Fruit fly (Drosophila melanogaster) whole organism, prepupa: ENCODE results near the gene CG1571.
A peak's percentile ranks its signal among the peaks of the same experiment; 100 is the strongest.

Experiments used
- CG10631 ChIP-seq: fragments of 200-800 bp; sonication (Bioruptor generic); optimal IDR thresholded peaks from 2 replicates; lab custom pipeline; 2016; ENCODE audit warnings: missing biosample characterization, missing genetic modification characterization
- CG10669 ChIP-seq: fragments of 200-800 bp; sonication (Bioruptor generic); optimal IDR thresholded peaks from 3 replicates; lab custom pipeline; 2018; ENCODE audit warnings: missing biosample characterization, mild to moderate bottlenecking, missing genetic modification characterization, moderate library complexity
- CG11294 ChIP-seq: fragments of 200-800 bp; sonication (Bioruptor generic); IDR thresholded peaks from 2 replicates; pipeline ENCODE4 v1.3.6; 2022; ENCODE audit warnings: missing biosample characterization, missing genetic modification characterization
- CG11762 ChIP-seq: fragments of 200-800 bp; sonication (Bioruptor generic); optimal IDR thresholded peaks from 3 replicates; lab custom pipeline; 2016; ENCODE audit warnings: missing biosample characterization, missing genetic modification characterization; ENCODE audit not compliant: insufficient read depth
- CG11902 ChIP-seq: fragments of 200-800 bp; sonication (Bioruptor generic); optimal IDR thresholded peaks from 3 replicates; lab custom pipeline; 2016; ENCODE audit warnings: missing biosample characterization, missing genetic modification characterization
- CG15336 ChIP-seq: fragments of 200-800 bp; sonication (Bioruptor generic); IDR thresholded peaks from 2 replicates; pipeline ENCODE4 v1.3.6; 2022; ENCODE audit warnings: missing biosample characterization, missing genetic modification characterization
- CG1621 ChIP-seq: fragments of 200-800 bp; sonication (Bioruptor generic); optimal IDR thresholded peaks from 3 replicates; lab custom pipeline; 2018; ENCODE audit warnings: missing biosample characterization, mild to moderate bottlenecking, missing genetic modification characterization
- CG16779 ChIP-seq: fragments of 200-800 bp; sonication (Bioruptor generic); optimal IDR thresholded peaks from 3 replicates; lab custom pipeline; 2017; ENCODE audit warnings: missing biosample characterization, mild to moderate bottlenecking, missing genetic modification characterization
- CG31627 ChIP-seq: fragments of 200-800 bp; sonication (Bioruptor generic); optimal IDR thresholded peaks from 3 replicates; lab custom pipeline; 2016; ENCODE audit warnings: missing biosample characterization, missing genetic modification characterization
- CG32006 ChIP-seq: fragments of 200-800 bp; sonication (Bioruptor generic); optimal IDR thresholded peaks from 3 replicates; lab custom pipeline; 2017; ENCODE audit warnings: missing biosample characterization, mild to moderate bottlenecking, missing genetic modification characterization
- CG6163 ChIP-seq: fragments of 200-800 bp; sonication (Bioruptor generic); IDR thresholded peaks from 3 replicates; pipeline ENCODE4 v1.3.6; 2022; ENCODE audit warnings: missing biosample characterization, missing genetic modification characterization
- CG6808 ChIP-seq: fragments of 200-800 bp; sonication (Bioruptor generic); optimal IDR thresholded peaks from 3 replicates; lab custom pipeline; 2017; ENCODE audit warnings: missing biosample characterization, missing genetic modification characterization, mild to moderate bottlenecking, moderate library complexity, missing genetic modification reagents
- CG6854 ChIP-seq: fragments of 200-800 bp; sonication (Bioruptor generic); optimal IDR thresholded peaks from 2 replicates; lab custom pipeline; 2017; ENCODE audit warnings: missing biosample characterization, mild to moderate bottlenecking, missing genetic modification characterization
- CG7368 ChIP-seq: fragments of 200-800 bp; sonication (Bioruptor generic); optimal IDR thresholded peaks from 3 replicates; lab custom pipeline; 2016; ENCODE audit warnings: missing biosample characterization, missing genetic modification characterization
- CG8119 ChIP-seq: fragments of 200-800 bp; sonication (Bioruptor generic); IDR thresholded peaks from 3 replicates; pipeline ENCODE4 v1.3.6; 2022; ENCODE audit warnings: missing biosample characterization, missing genetic modification characterization
- CG8319 ChIP-seq: fragments of 200-800 bp; sonication (Bioruptor generic); optimal IDR thresholded peaks from 3 replicates; lab custom pipeline; 2016; ENCODE audit warnings: missing biosample characterization, missing genetic modification characterization
- Eip75B ChIP-seq: fragments of 200-800 bp; sonication (Bioruptor generic); optimal IDR thresholded peaks from 3 replicates; lab custom pipeline; 2016; ENCODE audit warnings: missing biosample characterization, missing genetic modification characterization
- Eip78C ChIP-seq: fragments of 200-800 bp; sonication (Bioruptor generic); peaks from one replicate; lab custom pipeline; 2016; ENCODE audit warnings: missing biosample characterization, missing genetic modification characterization
- Eip93F ChIP-seq: fragments of 200-800 bp; sonication (Bioruptor generic); optimal IDR thresholded peaks from 2 replicates; lab custom pipeline; 2016; ENCODE audit warnings: missing biosample characterization, mild to moderate bottlenecking, missing genetic modification characterization
- Ets21C ChIP-seq: fragments of 200-800 bp; sonication (Bioruptor generic); optimal IDR thresholded peaks from 3 replicates; lab custom pipeline; 2016; ENCODE audit warnings: missing biosample characterization, missing genetic modification characterization
- Hr38 ChIP-seq: sonication (Bioruptor generic); optimal IDR thresholded peaks from 2 replicates; lab custom pipeline; 2016; ENCODE audit warnings: missing biosample characterization, missing genetic modification characterization
- Hr39 ChIP-seq: fragments of 200-800 bp; sonication (Bioruptor generic); optimal IDR thresholded peaks from 2 replicates; lab custom pipeline; 2016; ENCODE audit warnings: missing biosample characterization, missing genetic modification characterization
- Lpt ChIP-seq: fragments of 200-800 bp; sonication (Bioruptor generic); optimal IDR thresholded peaks from 3 replicates; lab custom pipeline; 2016; ENCODE audit warnings: missing biosample characterization, missing genetic modification characterization
- Met ChIP-seq: fragments of 200-800 bp; sonication (Bioruptor generic); optimal IDR thresholded peaks from 3 replicates; lab custom pipeline; 2016; ENCODE audit warnings: missing biosample characterization, missing genetic modification characterization
- Sox102F ChIP-seq: fragments of 200-800 bp; sonication (Bioruptor generic); optimal IDR thresholded peaks from 2 replicates; lab custom pipeline; 2016; ENCODE audit warnings: missing biosample characterization, mild to moderate bottlenecking, missing genetic modification characterization
- Sox14 ChIP-seq: fragments of 200-800 bp; sonication (Bioruptor generic); optimal IDR thresholded peaks from 3 replicates; lab custom pipeline; 2016; ENCODE audit warnings: missing biosample characterization, missing genetic modification characterization
- acj6 ChIP-seq: fragments of 200-800 bp; sonication (Bioruptor generic); optimal IDR thresholded peaks from 3 replicates; lab custom pipeline; 2016; ENCODE audit warnings: missing biosample characterization, missing genetic modification characterization
- cyc ChIP-seq: fragments of 200-800 bp; sonication (Bioruptor generic); optimal IDR thresholded peaks from 3 replicates; lab custom pipeline; 2016; ENCODE audit warnings: missing biosample characterization, missing genetic modification characterization
- dac ChIP-seq: fragments of 200-800 bp; sonication (Bioruptor generic); optimal IDR thresholded peaks from 2 replicates; lab custom pipeline; 2017; ENCODE audit warnings: missing biosample characterization, mild to moderate bottlenecking, missing genetic modification characterization
- dsx ChIP-seq: fragments of 200-800 bp; optimal IDR thresholded peaks from 3 replicates; lab custom pipeline; 2019; ENCODE audit warnings: missing biosample characterization, mild to moderate bottlenecking, missing genetic modification characterization, moderate library complexity; ENCODE audit not compliant: poor library complexity, severe bottlenecking
- eg ChIP-seq: fragments of 200-800 bp; sonication (Bioruptor generic); IDR thresholded peaks from 3 replicates; pipeline ENCODE4 v1.3.6; 2022; ENCODE audit warnings: missing biosample characterization, missing genetic modification characterization
- esn ChIP-seq: fragments of 200-800 bp; sonication (Bioruptor generic); optimal IDR thresholded peaks from 2 replicates; lab custom pipeline; 2016; ENCODE audit warnings: missing biosample characterization, mild to moderate bottlenecking, missing genetic modification characterization, moderate library complexity
- fd85E ChIP-seq: fragments of 200-800 bp; sonication (Bioruptor generic); optimal IDR thresholded peaks from 3 replicates; lab custom pipeline; 2016; ENCODE audit warnings: missing biosample characterization, missing genetic modification characterization
- fkh ChIP-seq: fragments of 200-800 bp; sonication (Bioruptor generic); optimal IDR thresholded peaks from 3 replicates; lab custom pipeline; 2017; ENCODE audit warnings: missing biosample characterization, mild to moderate bottlenecking, missing genetic modification characterization, moderate library complexity
- lz ChIP-seq: fragments of 200-800 bp; sonication (Bioruptor generic); optimal IDR thresholded peaks from 3 replicates; lab custom pipeline; 2016; ENCODE audit warnings: missing biosample characterization, missing genetic modification characterization
- net ChIP-seq: fragments of 200-800 bp; sonication (Bioruptor generic); optimal IDR thresholded peaks from 3 replicates; lab custom pipeline; 2016; ENCODE audit warnings: missing biosample characterization, missing genetic modification characterization
- pdm3 ChIP-seq: fragments of 200-800 bp; sonication (Bioruptor generic); optimal IDR thresholded peaks from 3 replicates; lab custom pipeline; 2016; ENCODE audit warnings: missing biosample characterization, missing genetic modification characterization
- salr ChIP-seq, 2 experiments: fragments of 200-800 bp; sonication (Bioruptor generic); optimal IDR thresholded peaks; 3 replicates each; lab custom pipeline; 2016 to 2018; ENCODE audit warnings: missing biosample characterization in 2 of 2, missing genetic modification characterization in 2 of 2, mild to moderate bottlenecking in 1 of 2
- spab ChIP-seq: fragments of 200-800 bp; sonication (Bioruptor generic); optimal IDR thresholded peaks from 2 replicates; lab custom pipeline; 2017; ENCODE audit warnings: missing biosample characterization, mild to moderate bottlenecking, missing genetic modification characterization, missing genetic modification reagents
- ss ChIP-seq, 2 experiments: fragments of 200-800 bp; sonication (Bioruptor generic); optimal IDR thresholded peaks; 2 replicates in 1 of 2; 3 replicates in 1 of 2; lab custom pipeline; 2017 to 2018; ENCODE audit warnings: mild to moderate bottlenecking in 2 of 2, missing biosample characterization in 2 of 2, missing genetic modification characterization in 2 of 2, moderate library complexity in 1 of 2
- svp ChIP-seq: fragments of 200-800 bp; sonication (Bioruptor generic); peaks from one replicate; lab custom pipeline; 2016; ENCODE audit warnings: missing biosample characterization, missing genetic modification characterization
- vri ChIP-seq: fragments of 200-800 bp; sonication (Bioruptor generic); optimal IDR thresholded peaks from 3 replicates; lab custom pipeline; 2016; ENCODE audit warnings: missing biosample characterization, mild to moderate bottlenecking, missing genetic modification characterization

The CG1571 gene

dm6 chrX:8060148-8060920 lies 15.3 kb upstream of the CG1571 start (continued):
- no peak for TF ChIP-seq dac (GFP tag; lab: Kevin White, UChicago)
- no peak for TF ChIP-seq CG6854 (GFP tag; lab: Kevin White, UChicago)

DNA sequence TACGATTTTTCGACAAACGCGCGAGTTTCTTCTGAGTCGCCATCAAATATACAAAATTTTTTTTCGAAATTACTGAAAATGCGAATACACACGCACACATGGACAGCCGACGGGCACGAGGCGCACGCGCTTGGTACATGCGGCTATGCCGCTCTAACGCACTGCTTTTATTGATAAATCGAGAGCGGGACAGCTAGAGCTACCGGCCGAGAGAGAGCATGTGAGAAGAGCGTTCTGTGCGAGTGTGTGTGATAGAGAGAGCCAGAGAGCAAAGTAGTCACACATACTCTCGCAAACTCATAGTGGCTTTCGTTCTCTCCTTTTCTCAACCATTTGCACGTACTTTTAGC lies 14.8 kb upstream of the CG1571 start:
- no peak for TF ChIP-seq CG8319 (GFP tag; lab: Kevin White, UChicago)
- TF ChIP-seq cyc (GFP tag; lab: Kevin White, UChicago): no peak
- TF ChIP-seq CG16779 (tag; lab: Kevin White, UChicago): no peak
- peak; percentile 8 for TF ChIP-seq CG32006 (GFP tag; lab: Kevin White, UChicago)
- TF ChIP-seq CG15336 (GFP tag; lab: Robert Waterston, UW): peak; percentile 54; the same call in 1 of the 2 replicates
- no peak for TF ChIP-seq Ets21C (GFP tag; lab: Kevin White, UChicago)
- TF ChIP-seq salr (GFP tag; optimal IDR thresholded peaks at IDR 0.05; lab: Kevin White, UChicago): no peak
- no peak for TF ChIP-seq CG10669 (GFP tag; lab: Kevin White, UChicago)
- no peak for TF ChIP-seq CG11902 (GFP tag; lab: Kevin White, UChicago)
- no peak for TF ChIP-seq CG7368
- no peak for TF ChIP-seq lz (GFP tag; lab: Kevin White, UChicago)
- no peak for TF ChIP-seq CG31627 (GFP tag; lab: Kevin White, UChicago)
- TF ChIP-seq CG11294: no peak
- TF ChIP-seq acj6 (GFP tag; lab: Kevin White, UChicago): no peak
- TF ChIP-seq Hr38 (GFP tag; lab: Kevin White, UChicago): no peak
- no peak for TF ChIP-seq fd85E (GFP tag; lab: Kevin White, UChicago)
- no peak for TF ChIP-seq Eip75B (GFP tag; lab: Kevin White, UChicago)
- TF ChIP-seq Eip78C (GFP tag; lab: Kevin White, UChicago): peak; percentile 82
- no peak for TF ChIP-seq Met
- peak; percentile 1 to 38 for TF ChIP-seq ss (GFP tag; optimal IDR thresholded peaks at IDR 0.05; lab: Kevin White, UChicago)
- no peak for TF ChIP-seq Lpt (GFP tag; lab: Kevin White, UChicago)
- TF ChIP-seq CG11762 (GFP tag; lab: Kevin White, UChicago): no peak
- no peak for TF ChIP-seq dsx (GFP tag; lab: Kevin White, UChicago)
- TF ChIP-seq CG8119 (GFP tag; lab: Robert Waterston, UW): no peak
- no peak for TF ChIP-seq vri (GFP tag; lab: Kevin White, UChicago)
- no peak for TF ChIP-seq CG10631 (GFP tag; lab: Kevin White, UChicago)
- TF ChIP-seq Sox102F (GFP tag; lab: Kevin White, UChicago): peak; percentile 15
- TF ChIP-seq Hr39 (GFP tag; lab: Kevin White, UChicago): no peak
- peak; percentile 62 for TF ChIP-seq Eip93F (GFP tag; lab: Kevin White, UChicago)
- peak; percentile 27 for TF ChIP-seq fkh (GFP tag; lab: Kevin White, UChicago)
- peak; percentile 29; the same call in 1 of the 3 replicates for TF ChIP-seq eg
- TF ChIP-seq svp (GFP tag; lab: Kevin White, UChicago): peak; percentile 61
- TF ChIP-seq pdm3 (GFP tag; lab: Kevin White, UChicago): no peak
- peak; percentile 15 for TF ChIP-seq CG6808 (GFP tag; lab: Kevin White, UChicago)
- TF ChIP-seq spab (GFP tag; lab: Kevin White, UChicago): no peak
- peak; percentile 75 for TF ChIP-seq CG6163 (GFP tag; lab: Robert Waterston, UW)
- TF ChIP-seq net: no peak
- TF ChIP-seq esn (GFP tag; lab: Kevin White, UChicago): no peak
- TF ChIP-seq CG1621: peak; percentile 16
- TF ChIP-seq Sox14 (GFP tag; lab: Kevin White, UChicago): no peak
